Fruit fly (Drosophila melanogaster) whole organism, embryonic: ENCODE data around the gene Chpf.

ENCODE experiments used
- ATbp ChIP-seq: fragments of 200-800 bp; sonication (Bioruptor generic); optimal IDR thresholded peaks from 2 replicates; lab custom pipeline; 2017; ENCODE audit warnings: missing biosample characterization, mild to moderate bottlenecking, missing genetic modification characterization, missing genetic modification reagents
- CG10321 ChIP-seq: fragments of 200-800 bp; sonication (Bioruptor generic); IDR thresholded peaks from 2 replicates; pipeline ENCODE4 v1.3.6; 2022; ENCODE audit warnings: missing biosample characterization, missing genetic modification characterization
- CG10543 ChIP-seq: fragments of 200-800 bp; sonication (Bioruptor generic); optimal IDR thresholded peaks from 3 replicates; lab custom pipeline; 2017; ENCODE audit warnings: missing biosample characterization, mild to moderate bottlenecking, missing genetic modification characterization, moderate library complexity
- CG1233 ChIP-seq: fragments of 200-800 bp; sonication (Bioruptor generic); optimal IDR thresholded peaks from 4 replicates; lab custom pipeline; 2018; ENCODE audit warnings: missing biosample characterization, mild to moderate bottlenecking, missing genetic modification characterization
- CG12659 ChIP-seq: fragments of 200-800 bp; sonication (Bioruptor generic); optimal IDR thresholded peaks from 3 replicates; lab custom pipeline; 2017; ENCODE audit warnings: mild to moderate bottlenecking, missing biosample characterization, missing genetic modification reagents, missing genetic modification characterization
- CG14860 ChIP-seq: fragments of 200-800 bp; sonication (Bioruptor generic); IDR thresholded peaks from 3 replicates; pipeline ENCODE4 v1.3.6; 2022; ENCODE audit warnings: missing biosample characterization, missing genetic modification characterization; ENCODE audit not compliant: partially characterized antibody
- CG15514 ChIP-seq: fragments of 200-800 bp; sonication (Bioruptor generic); optimal IDR thresholded peaks from 3 replicates; lab custom pipeline; 2017; ENCODE audit warnings: missing biosample characterization, missing genetic modification characterization, mild to moderate bottlenecking, moderate library complexity, missing genetic modification reagents
- CG15696 ChIP-seq: fragments of 200-800 bp; sonication (Bioruptor generic); optimal IDR thresholded peaks from 2 replicates; lab custom pipeline; 2019; ENCODE audit warnings: missing biosample characterization, mild to moderate bottlenecking, missing genetic modification characterization, moderate library complexity
- CG17385 ChIP-seq: fragments of 200-800 bp; sonication (Bioruptor generic); optimal IDR thresholded peaks from 3 replicates; lab custom pipeline; 2018; ENCODE audit warnings: missing biosample characterization, mild to moderate bottlenecking, missing genetic modification characterization
- CG17912 ChIP-seq: fragments of 200-800 bp; sonication (Bioruptor generic); optimal IDR thresholded peaks from 2 replicates; lab custom pipeline; 2018; ENCODE audit warnings: missing biosample characterization, mild to moderate bottlenecking, missing genetic modification characterization
- CG31388 ChIP-seq: fragments of 200-800 bp; sonication (Bioruptor generic); optimal IDR thresholded peaks from 2 replicates; lab custom pipeline; 2016; ENCODE audit warnings: missing biosample characterization, missing genetic modification characterization
- CG32772 ChIP-seq: fragments of 200-800 bp; sonication (Bioruptor generic); IDR thresholded peaks from 2 replicates; pipeline ENCODE4 v1.3.6; 2022; ENCODE audit warnings: missing biosample characterization, missing genetic modification characterization
- CG3281 ChIP-seq: fragments of 200-800 bp; sonication (Bioruptor generic); optimal IDR thresholded peaks from 3 replicates; lab custom pipeline; 2017; ENCODE audit warnings: missing biosample characterization, mild to moderate bottlenecking, missing genetic modification characterization
- CG4360 ChIP-seq: fragments of 200-800 bp; sonication (Bioruptor generic); IDR thresholded peaks from 2 replicates; pipeline ENCODE4 v1.3.6; 2022; ENCODE audit warnings: missing biosample characterization, missing genetic modification characterization
- CG7786 ChIP-seq: fragments of 200-800 bp; sonication (Bioruptor generic); optimal IDR thresholded peaks from 2 replicates; lab custom pipeline; 2016; ENCODE audit warnings: missing biosample characterization, missing genetic modification characterization
- CG8359 ChIP-seq: fragments of 200-800 bp; sonication (Bioruptor generic); optimal IDR thresholded peaks from 2 replicates; lab custom pipeline; 2017; ENCODE audit warnings: missing biosample characterization, mild to moderate bottlenecking, missing genetic modification characterization, borderline replicate concordance
- CG8765 ChIP-seq: fragments of 200-800 bp; sonication (Bioruptor generic); IDR thresholded peaks from 2 replicates; pipeline ENCODE4 v1.3.6; 2022; ENCODE audit warnings: missing biosample characterization, missing genetic modification characterization
- CTCF ChIP-seq: fragments of 200-800 bp; sonication (Bioruptor generic); optimal IDR thresholded peaks from 2 replicates; lab custom pipeline; 2017; ENCODE audit warnings: missing biosample characterization, mild to moderate bottlenecking, missing genetic modification characterization, moderate library complexity
- CrebB ChIP-seq: fragments of 200-800 bp; sonication (Bioruptor generic); optimal IDR thresholded peaks from 3 replicates; lab custom pipeline; 2018; ENCODE audit warnings: missing biosample characterization, mild to moderate bottlenecking, missing genetic modification characterization
- Fer3 ChIP-seq: fragments of 200-800 bp; sonication (Bioruptor generic); optimal IDR thresholded peaks from 2 replicates; lab custom pipeline; 2018; ENCODE audit warnings: missing biosample characterization, mild to moderate bottlenecking, missing genetic modification characterization, moderate library complexity
- HmgD ChIP-seq: fragments of 200-800 bp; sonication (Bioruptor generic); optimal IDR thresholded peaks from 3 replicates; lab custom pipeline; 2016; ENCODE audit warnings: missing biosample characterization, missing genetic modification characterization
- Hmr ChIP-seq: fragments of 200-800 bp; sonication (Bioruptor generic); optimal IDR thresholded peaks from 3 replicates; lab custom pipeline; 2017; ENCODE audit warnings: mild to moderate bottlenecking, missing biosample characterization, missing genetic modification reagents, missing genetic modification characterization
- Lpt ChIP-seq: fragments of >200 bp; optimal IDR thresholded peaks from 2 replicates; lab custom pipeline; 2018; ENCODE audit warnings: missing biosample characterization, missing genetic modification characterization
- Poxn ChIP-seq: fragments of 200-800 bp; sonication (Bioruptor generic); IDR thresholded peaks from 2 replicates; pipeline ENCODE4 v1.3.6; 2022; ENCODE audit warnings: missing biosample characterization, missing genetic modification characterization
- Sox100B ChIP-seq: fragments of 200-800 bp; sonication (Bioruptor generic); optimal IDR thresholded peaks from 3 replicates; lab custom pipeline; 2018; ENCODE audit warnings: missing biosample characterization, mild to moderate bottlenecking, missing genetic modification characterization
- Trl ChIP-seq, 3 experiments: fragments of >200 bp in 2 of 3; fragments of 200-800 bp in 1 of 3; sonication (Bioruptor generic) in 1 of 3; optimal IDR thresholded peaks; 2 replicates in 1 of 3; 3 replicates in 2 of 3; lab custom pipeline; 2016 to 2017; ENCODE audit warnings: missing biosample characterization in 1 of 3, missing genetic modification characterization in 1 of 3
- aop ChIP-seq: fragments of 200-800 bp; sonication (Bioruptor generic); IDR thresholded peaks from 2 replicates; pipeline ENCODE4 v1.3.6; 2022; ENCODE audit warnings: missing biosample characterization, missing genetic modification characterization
- az2 ChIP-seq: fragments of 200-800 bp; sonication (Bioruptor generic); optimal IDR thresholded peaks from 3 replicates; lab custom pipeline; 2016; ENCODE audit warnings: missing biosample characterization, missing genetic modification characterization
- bbx ChIP-seq: fragments of 200-800 bp; sonication (Bioruptor generic); IDR thresholded peaks from 2 replicates; pipeline ENCODE4 v1.3.6; 2022; ENCODE audit warnings: missing biosample characterization, missing genetic modification characterization; ENCODE audit not compliant: partially characterized antibody
- bsh ChIP-seq, 2 experiments: fragments of 200-800 bp; sonication (Bioruptor generic); optimal IDR thresholded peaks; 2 replicates each; lab custom pipeline; 2017 to 2018; ENCODE audit warnings: mild to moderate bottlenecking in 2 of 2, missing biosample characterization in 2 of 2, missing genetic modification characterization in 2 of 2, moderate library complexity in 1 of 2
- caup ChIP-seq: fragments of 200-800 bp; sonication (Bioruptor generic); optimal IDR thresholded peaks from 3 replicates; lab custom pipeline; 2017; ENCODE audit warnings: missing biosample characterization, mild to moderate bottlenecking, missing genetic modification characterization, moderate library complexity; ENCODE audit not compliant: severe bottlenecking
- chn ChIP-seq: fragments of 200-800 bp; sonication (Bioruptor generic); optimal IDR thresholded peaks from 2 replicates; lab custom pipeline; 2016; ENCODE audit warnings: missing biosample characterization, missing genetic modification characterization
- crol ChIP-seq: fragments of 200-800 bp; sonication (Bioruptor generic); IDR thresholded peaks from 2 replicates; pipeline ENCODE4 v1.3.6; 2022; ENCODE audit warnings: missing biosample characterization, missing genetic modification characterization
- dati ChIP-seq: fragments of 200-800 bp; sonication (Bioruptor generic); IDR thresholded peaks from 2 replicates; pipeline ENCODE4 v1.3.6; 2022; ENCODE audit warnings: missing biosample characterization, missing genetic modification characterization
- ftz-f1 ChIP-seq: fragments of 200-800 bp; sonication (Bioruptor generic); optimal IDR thresholded peaks from 2 replicates; lab custom pipeline; 2016; ENCODE audit warnings: missing biosample characterization, missing genetic modification characterization
- gfzf ChIP-seq: fragments of 200-800 bp; sonication (Bioruptor generic); optimal IDR thresholded peaks from 2 replicates; lab custom pipeline; 2016; ENCODE audit warnings: missing biosample characterization, mild to moderate bottlenecking, missing genetic modification characterization, moderate library complexity
- grau ChIP-seq: fragments of 200-800 bp; optimal IDR thresholded peaks from 3 replicates; lab custom pipeline; 2019; ENCODE audit warnings: missing biosample characterization, mild to moderate bottlenecking, missing genetic modification characterization, moderate library complexity
- ken ChIP-seq: fragments of 200-800 bp; sonication (Bioruptor generic); IDR thresholded peaks from 3 replicates; pipeline ENCODE4 v1.3.6; 2022; ENCODE audit warnings: missing biosample characterization, missing genetic modification characterization
- knrl ChIP-seq: fragments of 200-800 bp; sonication (Bioruptor generic); IDR thresholded peaks from 3 replicates; pipeline ENCODE4 v1.3.6; 2022; ENCODE audit warnings: missing biosample characterization, missing genetic modification characterization; ENCODE audit not compliant: partially characterized antibody
- lbe ChIP-seq: fragments of 200-800 bp; sonication (Bioruptor generic); optimal IDR thresholded peaks from 2 replicates; lab custom pipeline; 2016; ENCODE audit warnings: missing biosample characterization, mild to moderate bottlenecking, missing genetic modification characterization
- luna ChIP-seq: fragments of 200-800 bp; sonication (Bioruptor generic); optimal IDR thresholded peaks from 2 replicates; lab custom pipeline; 2016; ENCODE audit warnings: missing biosample characterization, missing genetic modification characterization
- mirr ChIP-seq: fragments of 200-800 bp; sonication (Bioruptor generic); optimal IDR thresholded peaks from 3 replicates; lab custom pipeline; 2018; ENCODE audit warnings: missing biosample characterization, mild to moderate bottlenecking, missing genetic modification characterization
- phol ChIP-seq: fragments of 200-800 bp; sonication (Bioruptor generic); optimal IDR thresholded peaks from 3 replicates; lab custom pipeline; 2018; ENCODE audit warnings: missing biosample characterization, mild to moderate bottlenecking, missing genetic modification characterization, moderate library complexity
- sd ChIP-seq: fragments of 200-800 bp; sonication (Bioruptor generic); optimal IDR thresholded peaks from 3 replicates; lab custom pipeline; 2018; ENCODE audit warnings: missing biosample characterization, mild to moderate bottlenecking, missing genetic modification characterization, moderate library complexity
- sens ChIP-seq: fragments of 200-800 bp; sonication (Bioruptor generic); peaks from one replicate; lab custom pipeline; 2016; ENCODE audit warnings: missing biosample characterization, missing genetic modification characterization
- sob ChIP-seq: fragments of 200-800 bp; sonication (Bioruptor generic); IDR thresholded peaks from 2 replicates; pipeline ENCODE4 v1.3.6; 2022; ENCODE audit warnings: missing biosample characterization, missing genetic modification characterization
- ttk ChIP-seq: fragments of 200-800 bp; sonication (Bioruptor generic); IDR thresholded peaks from 2 replicates; pipeline ENCODE4 v2.1.2; 2022; ENCODE audit warnings: missing biosample characterization, missing genetic modification characterization
- tx ChIP-seq: fragments of 200-800 bp; sonication (Bioruptor generic); optimal IDR thresholded peaks from 2 replicates; lab custom pipeline; 2016; ENCODE audit warnings: missing biosample characterization, missing genetic modification characterization
- vvl ChIP-seq: fragments of 200-800 bp; sonication (Bioruptor generic); IDR thresholded peaks from 2 replicates; pipeline ENCODE4 v1.3.6; 2022; ENCODE audit warnings: missing biosample characterization, missing genetic modification characterization
- wor ChIP-seq: fragments of 200-800 bp; sonication (Bioruptor generic); IDR thresholded peaks from 2 replicates; pipeline ENCODE4 v1.3.6; 2022; ENCODE audit warnings: missing biosample characterization, missing genetic modification characterization

Gene Chpf

DNA sequence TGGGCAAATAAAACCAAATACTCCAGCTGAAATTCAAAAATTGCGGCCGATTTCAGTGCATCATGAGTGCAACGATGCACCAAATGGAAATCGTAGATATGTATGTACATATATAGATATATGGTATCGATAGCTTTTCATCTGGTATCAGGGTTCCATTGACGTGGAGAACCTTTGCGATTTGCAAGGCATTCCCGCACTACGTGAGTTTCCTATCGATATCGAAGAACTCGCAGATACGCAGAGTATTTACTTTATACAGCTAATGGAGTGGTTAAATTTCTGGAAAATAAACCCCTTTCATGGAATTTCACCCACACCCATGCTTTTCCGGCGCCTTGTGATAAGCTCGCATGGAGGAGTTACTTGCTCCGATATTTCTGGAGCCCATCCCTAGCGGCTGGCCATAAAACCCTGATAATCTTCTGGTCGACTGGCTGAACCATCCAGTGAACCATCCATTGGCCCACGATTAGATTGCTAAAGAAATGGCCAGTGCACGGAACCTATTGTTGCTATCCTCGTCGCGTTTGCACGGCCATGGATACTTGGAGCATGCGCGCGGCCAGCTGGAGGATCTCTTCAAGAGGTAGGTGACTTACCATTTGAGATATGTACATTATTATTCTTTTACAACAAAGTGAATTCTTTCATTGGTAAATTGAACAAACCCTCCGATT, 18.0 kb downstream of the Chpf start, which contains the start of gene CG2200 (continued):
- TF ChIP-seq Trl (optimal IDR thresholded peaks at IDR 0.05; lab: Kevin White, UChicago) (no peak), Trl (GFP tag; optimal IDR thresholded peaks at IDR 0.05; lab: Kevin White, UChicago) (peak; percentile 13), bbx (GFP tag; lab: Robert Waterston, UW) (peak; percentile 80), CG7786 (GFP tag; lab: Kevin White, UChicago) (peak; percentile 19), ken (GFP tag; lab: Robert Waterston, UW) (peak; percentile 53; the same call in 1 of the 3 replicates), tx (GFP tag; lab: Kevin White, UChicago) (no peak), HmgD (GFP tag; lab: Kevin White, UChicago) (no peak), CG1233 (GFP tag; lab: Kevin White, UChicago) (no peak), CG15514 (peak; percentile 82), CG17385 (GFP tag; lab: Kevin White, UChicago) (peak; percentile 19), ttk (no peak), knrl (GFP tag; lab: Robert Waterston, UW) (peak; percentile 88), dati (GFP tag; lab: Robert Waterston, UW) (no peak), sens (GFP tag; lab: Kevin White, UChicago) (peak; percentile 85), phol (tag; lab: Kevin White, UChicago) (peak; percentile 36), aop (GFP tag; lab: Robert Waterston, UW) (no peak), sob (GFP tag; lab: Robert Waterston, UW) (0 out of 2 replicates have a peak, but pooled peaks have one; percentile 35), grau (tag; lab: Kevin White, UChicago) (peak; percentile 44), Fer3 (no peak), CG4360 (GFP tag; lab: Robert Waterston, UW) (no peak), wor (no peak), ftz-f1 (no peak), CG10321 (no peak), CG10543 (GFP tag; lab: Kevin White, UChicago) (no peak), vvl (GFP tag; lab: Robert Waterston, UW) (peak; percentile 63), CG8765 (no peak), sd (tag; lab: Kevin White, UChicago) (peak; percentile 85), CG17912 (GFP tag; lab: Kevin White, UChicago) (no peak), lbe (GFP tag; lab: Kevin White, UChicago) (peak; percentile 71), ATbp (no peak), gfzf (peak; percentile 12), Lpt (GFP tag; lab: Kevin White, UChicago) (no peak), luna (GFP tag; lab: Kevin White, UChicago) (no peak), CG32772 (GFP tag; lab: Robert Waterston, UW) (no peak), CG8359 (no peak), CG14860 (peak; percentile 86), CTCF (GFP tag; lab: Kevin White, UChicago) (no peak), chn (no peak), Poxn (GFP tag; lab: Robert Waterston, UW) (no peak), mirr (GFP tag; lab: Kevin White, UChicago) (peak; percentile 2), CrebB (tag; lab: Kevin White, UChicago) (no peak), CG3281 (GFP tag; lab: Kevin White, UChicago) (peak; percentile 46), crol (GFP tag; lab: Robert Waterston, UW) (no peak), CG15696 (tag; lab: Kevin White, UChicago) (no peak), Sox100B (GFP tag; lab: Kevin White, UChicago) (peak; percentile 0), az2 (GFP tag; lab: Kevin White, UChicago) (no peak), Hmr (peak; percentile 28), CG31388 (GFP tag; lab: Kevin White, UChicago) (no peak), CG12659 (peak; percentile 58), caup (GFP tag; lab: Kevin White, UChicago) (no peak), bsh (GFP tag; optimal IDR thresholded peaks at IDR 0.05; lab: Kevin White, UChicago) (peak in 1 of 2 experiments; percentile 19)
